Worm (Caenorhabditis elegans) whole organism, mixed stage, embryonic: ENCODE data around the gene str-82.

Experiments
- M03D4.4 ChIP-seq: sonication (generic microtip); optimal IDR thresholded peaks from 2 replicates; lab custom pipeline; 2017; ENCODE audit warnings: mild to moderate bottlenecking, missing genetic modification characterization, missing compliant biosample characterization
- bed-3 ChIP-seq: fragments of 200-800 bp; sonication (Bioruptor generic); optimal IDR thresholded peaks from 3 replicates; lab custom pipeline; 2018; ENCODE audit warnings: mild to moderate bottlenecking, missing genetic modification characterization, moderate library complexity, missing compliant biosample characterization
- blmp-1 ChIP-seq: fragments of 150-350 bp; optimal IDR thresholded peaks from 2 replicates; lab custom pipeline; 2014; ENCODE audit warnings: missing biosample characterization, missing genetic modification characterization
- ceh-43 ChIP-seq: fragments of 200-800 bp; sonication (Bioruptor generic); optimal IDR thresholded peaks from 2 replicates; lab custom pipeline; 2018; ENCODE audit warnings: mild to moderate bottlenecking, missing genetic modification characterization, moderate library complexity, missing compliant biosample characterization
- ceh-83 ChIP-seq: fragments of 200-800 bp; sonication (Bioruptor generic); optimal IDR thresholded peaks from 2 replicates; lab custom pipeline; 2018; ENCODE audit warnings: mild to moderate bottlenecking, missing genetic modification characterization, missing compliant biosample characterization
- ces-1 ChIP-seq: fragments of 150-350 bp; optimal IDR thresholded peaks from 2 replicates; lab custom pipeline; 2014; ENCODE audit warnings: missing biosample characterization, missing genetic modification reagents, missing genetic modification characterization
- cnd-1 ChIP-seq: fragments of 200-800 bp; sonication (Bioruptor generic); optimal IDR thresholded peaks from 2 replicates; lab custom pipeline; 2018; ENCODE audit warnings: mild to moderate bottlenecking, missing genetic modification characterization, missing compliant biosample characterization
- drap-1 ChIP-seq: fragments of 200-800 bp; sonication (Bioruptor generic); optimal IDR thresholded peaks from 3 replicates; lab custom pipeline; 2018; ENCODE audit warnings: mild to moderate bottlenecking, missing genetic modification characterization, missing compliant biosample characterization
- elt-1 ChIP-seq: sonication (generic microtip); optimal IDR thresholded peaks from 2 replicates; lab custom pipeline; 2017; ENCODE audit warnings: missing genetic modification characterization, mild to moderate bottlenecking, missing compliant biosample characterization, antibody characterized with exemption, moderate library complexity, borderline replicate concordance; ENCODE audit not compliant: insufficient read depth
- elt-3 ChIP-seq: fragments of 150-350 bp; optimal IDR thresholded peaks from 2 replicates; lab custom pipeline; 2014; ENCODE audit warnings: missing biosample characterization, missing genetic modification characterization
- flh-1 ChIP-seq: fragments of 200-800 bp; sonication (Bioruptor generic); optimal IDR thresholded peaks from 2 replicates; lab custom pipeline; 2018; ENCODE audit warnings: mild to moderate bottlenecking, missing genetic modification characterization, moderate library complexity, missing compliant biosample characterization
- ham-2 ChIP-seq: fragments of 200-800 bp; sonication (Bioruptor generic); optimal IDR thresholded peaks from 2 replicates; lab custom pipeline; 2018; ENCODE audit warnings: mild to moderate bottlenecking, missing genetic modification characterization, missing compliant biosample characterization
- hlh-1 ChIP-seq: fragments of 150-350 bp; optimal IDR thresholded peaks from 2 replicates; lab custom pipeline; 2014; ENCODE audit warnings: missing biosample characterization, missing genetic modification reagents, missing genetic modification characterization
- lin-13 ChIP-seq: fragments of 150-350 bp; optimal IDR thresholded peaks from 2 replicates; lab custom pipeline; 2014; ENCODE audit warnings: missing biosample characterization, missing genetic modification characterization
- lin-32 ChIP-seq: fragments of 200-800 bp; sonication (Bioruptor generic); optimal IDR thresholded peaks from 2 replicates; lab custom pipeline; 2018; ENCODE audit warnings: mild to moderate bottlenecking, missing genetic modification characterization, missing compliant biosample characterization
- lsy-2 ChIP-seq: fragments of 150-350 bp; optimal IDR thresholded peaks from 2 replicates; lab custom pipeline; 2014; ENCODE audit warnings: missing biosample characterization, missing genetic modification characterization
- mab-5 ChIP-seq: fragments of 150-350 bp; optimal IDR thresholded peaks from 2 replicates; lab custom pipeline; 2014; ENCODE audit warnings: missing biosample characterization, missing genetic modification characterization
- mep-1 ChIP-seq: fragments of 150-350 bp; optimal IDR thresholded peaks from 2 replicates; lab custom pipeline; 2017; ENCODE audit warnings: missing biosample characterization, missing genetic modification reagents, missing genetic modification characterization, inconsistent platforms
- nhr-12 ChIP-seq: fragments of 150-350 bp; optimal IDR thresholded peaks from 2 replicates; lab custom pipeline; 2014; ENCODE audit warnings: missing biosample characterization, missing genetic modification characterization
- nhr-237 ChIP-seq: fragments of 150-350 bp; optimal IDR thresholded peaks from 2 replicates; lab custom pipeline; 2014; ENCODE audit warnings: missing biosample characterization, missing genetic modification characterization
- nhr-28 ChIP-seq: fragments of 150-350 bp; optimal IDR thresholded peaks from 2 replicates; lab custom pipeline; 2014; ENCODE audit warnings: missing biosample characterization, missing genetic modification characterization
- nhr-76 ChIP-seq: sonication (generic microtip); optimal IDR thresholded peaks from 2 replicates; lab custom pipeline; 2017; ENCODE audit warnings: missing biosample characterization, missing genetic modification characterization
- pha-4 ChIP-seq: fragments of 150-350 bp; optimal IDR thresholded peaks from 2 replicates; lab custom pipeline; 2018; ENCODE audit warnings: missing biosample characterization, missing genetic modification reagents, missing genetic modification characterization
- sem-2 ChIP-seq: fragments of 200-800 bp; sonication (Bioruptor generic); optimal IDR thresholded peaks from 2 replicates; lab custom pipeline; 2018; ENCODE audit warnings: mild to moderate bottlenecking, missing genetic modification characterization, missing compliant biosample characterization
- snpc-4 ChIP-seq: fragments of 150-350 bp; optimal IDR thresholded peaks from 2 replicates; lab custom pipeline; 2014; ENCODE audit warnings: missing biosample characterization, missing genetic modification characterization
- sptf-1 ChIP-seq: sonication (generic microtip); optimal IDR thresholded peaks from 2 replicates; lab custom pipeline; 2017; ENCODE audit warnings: mild to moderate bottlenecking, missing genetic modification characterization, moderate library complexity, missing compliant biosample characterization
- unc-120 ChIP-seq: sonication (generic microtip); optimal IDR thresholded peaks from 2 replicates; lab custom pipeline; 2017; ENCODE audit warnings: missing genetic modification characterization, missing compliant biosample characterization; ENCODE audit not compliant: poor library complexity, severe bottlenecking
- unc-62 ChIP-seq: fragments of 150-350 bp; optimal IDR thresholded peaks from 2 replicates; lab custom pipeline; 2014; ENCODE audit warnings: missing biosample characterization, missing genetic modification reagents, missing genetic modification characterization
- zip-8 ChIP-seq: fragments of 150-350 bp; optimal IDR thresholded peaks from 2 replicates; lab custom pipeline; 2014; ENCODE audit warnings: missing biosample characterization, missing genetic modification characterization
- ztf-11 ChIP-seq: fragments of 150-350 bp; optimal IDR thresholded peaks from 2 replicates; lab custom pipeline; 2014; ENCODE audit warnings: missing biosample characterization, missing genetic modification characterization

str-82 gene

DNA sequence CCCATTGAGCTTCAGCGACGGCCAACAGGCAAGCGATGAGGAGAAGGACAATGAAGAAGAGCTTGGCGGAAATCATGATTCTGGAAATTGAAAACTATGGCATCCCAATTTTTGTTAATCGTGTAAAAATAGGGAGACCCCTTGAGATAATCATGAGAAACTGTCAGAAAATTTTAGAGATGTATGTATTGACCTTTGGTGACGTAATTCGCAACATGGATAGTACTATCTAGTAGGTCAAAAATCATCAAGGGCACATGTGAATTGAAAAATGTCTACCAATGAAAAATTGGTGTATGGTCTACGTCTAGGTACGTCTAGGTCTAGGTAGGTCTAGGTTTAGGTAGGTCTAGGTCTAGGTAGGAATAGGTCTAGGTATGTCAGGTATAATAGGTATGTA lies 4.6 kb downstream of the str-82 start, which contains the start of gene nlp-34:
nlp-34 (minus strand) TSS at position 82 of the 400 bp plus-strand sequence.
- TF ChIP-seq ham-2 (no peak), M03D4.4 (tag; lab: Kevin White, UChicago) (no peak), bed-3 (no peak), ces-1 (no peak), nhr-237 (no peak), hlh-1 (tag; lab: Kevin White, UChicago) (no peak), cnd-1 (no peak), nhr-12 (tag; lab: Kevin White, UChicago) (no peak), unc-120 (no peak), blmp-1 (tag; lab: Kevin White, UChicago) (no peak), flh-1 (GFP tag; lab: Kevin White, UChicago) (no peak), sptf-1 (tag; lab: Kevin White, UChicago) (no peak), snpc-4 (tag; lab: Kevin White, UChicago) (no peak), ceh-43 (no peak), nhr-76 (tag; lab: Kevin White, UChicago) (no peak), lsy-2 (tag; lab: Kevin White, UChicago) (no peak)

DNA sequence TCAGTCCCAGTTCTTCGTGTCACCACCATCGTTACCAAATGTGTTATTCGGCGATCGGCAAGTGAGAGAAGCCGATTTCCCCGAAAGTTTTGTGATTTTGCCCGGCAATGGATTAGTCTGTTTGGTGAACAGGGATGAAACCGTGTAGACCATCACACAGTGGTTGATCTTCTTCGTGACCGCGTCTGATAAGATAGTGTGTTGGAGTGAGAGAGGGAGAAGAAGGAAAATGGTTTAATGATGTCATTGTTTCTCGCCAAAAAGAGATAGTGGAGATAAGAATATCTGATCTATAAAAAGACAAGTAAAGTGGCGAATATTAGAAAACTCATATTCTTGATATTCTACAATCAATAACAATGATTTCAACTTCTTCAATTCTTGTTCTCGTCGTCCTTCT lies 5.4 kb downstream of the str-82 start, which contains the start of gene nlp-31:
nlp-31 (plus strand) TSS at position 237 of the 400 bp plus-strand sequence.
- TF ChIP-seq bed-3 (no peak), hlh-1 (tag; lab: Kevin White, UChicago) (no peak), M03D4.4 (tag; lab: Kevin White, UChicago) (no peak), pha-4 (tag; lab: Kevin White, UChicago) (no peak), nhr-12 (tag; lab: Kevin White, UChicago) (no peak), ztf-11 (no peak), elt-1 (tag; lab: Kevin White, UChicago) (peak; percentile 13), unc-62 (GFP tag; lab: Kevin White, UChicago) (no peak), zip-8 (no peak), elt-3 (peak; percentile 93), nhr-237 (peak; percentile 15), mep-1 (tag; lab: Kevin White, UChicago) (no peak), ceh-43 (no peak), lin-13 (tag; lab: Kevin White, UChicago) (no peak), ceh-83 (no peak), lin-32 (GFP tag; lab: Kevin White, UChicago) (no peak), cnd-1 (no peak), flh-1 (GFP tag; lab: Kevin White, UChicago) (no peak), sem-2 (GFP tag; lab: Kevin White, UChicago) (no peak)

DNA sequence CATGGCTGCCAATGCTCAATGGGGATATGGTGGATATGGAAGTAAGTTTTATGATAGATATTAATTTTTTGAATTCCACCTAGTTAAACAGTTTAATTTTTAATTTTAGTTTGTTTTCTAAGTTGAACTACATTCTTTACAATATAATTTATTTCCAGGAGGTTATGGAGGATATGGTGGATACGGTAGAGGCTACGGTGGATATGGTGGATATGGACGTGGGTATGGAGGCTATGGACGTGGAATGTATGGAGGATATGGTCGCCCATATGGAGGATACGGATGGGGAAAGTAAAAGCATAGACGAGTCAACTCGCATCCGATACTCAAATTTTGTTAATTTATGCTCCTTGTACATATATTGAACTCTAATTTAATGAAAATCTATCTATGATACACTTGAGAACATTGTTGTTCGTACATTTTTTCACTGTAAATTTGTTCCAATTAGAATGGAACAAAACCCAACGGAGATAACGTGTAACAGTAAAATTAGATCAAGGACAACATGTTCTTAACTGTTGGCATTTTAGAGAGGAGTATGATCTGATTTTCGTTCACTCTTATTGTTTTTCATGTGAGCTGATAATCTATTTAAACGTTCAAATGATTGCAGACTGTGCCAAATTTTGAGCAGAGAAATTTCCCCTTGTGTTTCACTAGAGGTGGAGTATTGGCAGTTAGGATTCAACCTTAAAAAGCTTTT lies 5.9 kb downstream of the str-82 start:
- no peak for TF ChIP-seq lin-32 (GFP tag; lab: Kevin White, UChicago)
- TF ChIP-seq drap-1 (GFP tag; lab: Kevin White, UChicago), result no peak
- TF ChIP-seq mab-5 (tag; lab: Kevin White, UChicago), result no peak
- no peak for TF ChIP-seq ztf-11
- TF ChIP-seq elt-3, result no peak
- no peak for TF ChIP-seq sptf-1 (tag; lab: Kevin White, UChicago)
- TF ChIP-seq lin-13 (tag; lab: Kevin White, UChicago), result no peak
- TF ChIP-seq M03D4.4 (tag; lab: Kevin White, UChicago), result no peak
- TF ChIP-seq flh-1 (GFP tag; lab: Kevin White, UChicago), result no peak
- TF ChIP-seq blmp-1 (tag; lab: Kevin White, UChicago), result no peak
- no peak for TF ChIP-seq elt-1 (tag; lab: Kevin White, UChicago)
- no peak for TF ChIP-seq sem-2 (GFP tag; lab: Kevin White, UChicago)
- no peak for TF ChIP-seq unc-62 (GFP tag; lab: Kevin White, UChicago)
- no peak for TF ChIP-seq ces-1
- no peak for TF ChIP-seq nhr-28 (tag; lab: Kevin White, UChicago)

DNA sequence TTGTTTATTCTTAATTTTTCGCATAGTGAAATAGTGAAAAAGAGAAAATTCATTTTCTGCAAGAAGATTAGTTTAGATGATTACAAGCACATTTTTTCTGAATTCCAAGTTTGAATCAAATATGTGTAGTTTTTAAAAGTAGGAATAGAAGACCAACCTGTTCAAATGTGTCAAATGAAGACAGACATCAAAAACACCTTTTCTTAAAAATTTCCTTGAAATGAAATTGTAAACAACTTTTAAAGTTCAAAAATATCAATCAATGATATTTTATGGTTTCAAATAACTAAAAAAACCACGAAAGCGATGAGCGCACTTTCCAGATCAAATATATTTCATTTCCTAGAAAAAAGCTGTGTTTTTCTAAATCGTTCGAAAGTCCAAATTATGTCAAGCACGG lies 7.2 kb downstream of the str-82 start, which contains the start of gene nlp-30:
nlp-30 (plus strand) TSS at position 301 of the 400 bp plus-strand sequence.
- TF ChIP-seq flh-1 (GFP tag; lab: Kevin White, UChicago) (no peak), blmp-1 (tag; lab: Kevin White, UChicago) (no peak), lsy-2 (tag; lab: Kevin White, UChicago) (no peak), ces-1 (no peak), drap-1 (GFP tag; lab: Kevin White, UChicago) (no peak), unc-120 (no peak), mab-5 (tag; lab: Kevin White, UChicago) (no peak)
